Worm (Caenorhabditis elegans): ENCODE results near the gene bath-2.

bath-2 gene

DNA sequence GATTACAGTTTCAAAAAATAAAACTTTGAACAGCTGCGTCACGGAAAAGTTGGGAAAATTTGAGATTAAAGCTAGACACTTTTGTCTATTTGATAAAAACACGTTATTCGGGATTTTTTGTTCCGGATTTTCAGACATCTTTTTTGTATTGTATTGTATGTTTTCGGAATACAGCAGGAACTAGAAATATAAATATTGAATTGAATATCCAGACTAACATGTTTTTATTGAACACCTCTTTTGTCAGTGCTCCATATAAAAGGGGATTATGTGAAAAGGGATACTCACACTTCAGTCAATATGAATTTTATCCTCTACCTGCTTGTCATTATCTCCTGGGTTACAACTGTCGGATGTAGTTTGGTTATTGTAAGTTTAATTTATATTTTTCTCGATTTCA, 28.7 kb downstream of the bath-2 start, which contains the start of gene C16C4.1:
C16C4.1 (plus strand) TSS at position 301 of the 400 bp plus-strand sequence.
- no peak for TF ChIP-seq zag-1 (tag; optimal IDR thresholded peaks at IDR 0.05)
- TF ChIP-seq nhr-77 (tag; optimal IDR thresholded peaks at IDR 0.05), result no peak
- no peak for TF ChIP-seq Y105C5A.15 (GFP tag; IDR thresholded peaks at IDR 0.05)
- TF ChIP-seq sdz-12 (GFP tag; optimal IDR thresholded peaks at IDR 0.05), result no peak
- TF ChIP-seq D1046.2 (GFP tag; IDR thresholded peaks at IDR 0.05), result no peak
- TF ChIP-seq lin-38 (GFP tag; IDR thresholded peaks at IDR 0.05), result no peak
- no peak for TF ChIP-seq daf-8 (GFP tag; IDR thresholded peaks at IDR 0.05)
- no peak for TF ChIP-seq lin-39 (tag; optimal IDR thresholded peaks at IDR 0.05)
- no peak for TF ChIP-seq nhr-6 (tag; optimal IDR thresholded peaks at IDR 0.05)
- no peak for TF ChIP-seq zfp-2 (tag; optimal IDR thresholded peaks at IDR 0.05)
- TF ChIP-seq aha-1 (tag), result no peak

DNA sequence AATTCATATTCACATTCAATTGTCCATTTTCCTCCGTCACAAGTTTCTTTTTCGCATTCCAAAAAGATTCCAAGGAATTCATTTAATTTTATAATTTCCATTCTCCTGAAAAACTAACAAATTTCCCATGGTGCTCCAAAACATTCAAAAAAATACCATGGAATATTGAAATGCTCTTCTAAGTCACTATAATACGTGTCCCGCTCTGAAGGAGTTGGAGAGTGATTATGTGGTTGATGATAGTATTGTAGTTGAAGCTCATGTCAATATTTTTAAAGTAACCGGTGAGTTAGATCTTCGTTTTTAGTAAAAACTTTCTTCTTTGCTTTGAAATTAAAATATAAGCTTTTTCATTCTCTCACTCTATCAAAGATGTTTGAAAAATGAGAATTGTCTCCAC, 31.9 kb downstream of the bath-2 start, which contains the start of gene math-9:
math-9 (minus strand) TSS at position 101 of the 400 bp plus-strand sequence.
- TF ChIP-seq Y105C5A.15 (GFP tag; IDR thresholded peaks at IDR 0.05) (no peak), ceh-62 (tag; optimal IDR thresholded peaks at IDR 0.05) (no peak), ces-1 (GFP tag; optimal IDR thresholded peaks at IDR 0.05) (no peak), lir-3 (tag; optimal IDR thresholded peaks at IDR 0.05) (no peak), saeg-2 (GFP tag; IDR thresholded peaks at IDR 0.05) (no peak), snpc-1.2 (GFP tag; IDR thresholded peaks at IDR 0.05) (no peak), gei-8 (GFP tag; optimal IDR thresholded peaks at IDR 0.05) (no peak), ztf-11 (tag; optimal IDR thresholded peaks at IDR 0.05) (no peak), aly-2 (tag; optimal IDR thresholded peaks at IDR 0.05) (no peak), hif-1 (tag; optimal IDR thresholded peaks at IDR 0.05) (no peak), dmd-9 (GFP tag; IDR thresholded peaks at IDR 0.05) (no peak), F10B5.3 (tag; optimal IDR thresholded peaks at IDR 0.05) (no peak), spr-1 (tag; optimal IDR thresholded peaks at IDR 0.05) (no peak), Y48G9A.11 (GFP tag; IDR thresholded peaks at IDR 0.05) (no peak), unc-62 (GFP tag; optimal IDR thresholded peaks at IDR 0.05 in 1 of 2) (no peak), unc-62 (tag; optimal IDR thresholded peaks at IDR 0.05) (no peak)

DNA sequence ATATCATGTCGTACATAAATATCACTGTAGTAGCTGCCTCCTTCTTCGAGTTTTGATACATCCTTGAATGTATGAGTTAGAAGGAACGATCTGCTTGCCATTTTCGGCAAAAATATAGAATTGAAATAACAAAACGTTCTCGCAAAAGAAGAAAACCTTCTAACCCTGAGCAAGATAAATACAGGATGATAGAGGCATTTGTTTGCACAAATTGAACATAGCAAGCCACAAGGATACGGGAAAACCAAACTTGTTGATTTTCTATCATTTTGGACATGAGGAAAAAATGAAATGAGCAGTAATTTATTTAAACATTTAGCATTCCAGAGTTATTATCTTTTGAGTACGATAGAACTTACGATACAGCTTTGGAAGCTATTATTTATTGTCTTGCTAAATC, 33.5 kb downstream of the bath-2 start, which contains the start of gene math-8:
math-8 (minus strand) TSS at position 101 of the 400 bp plus-strand sequence.
- TF ChIP-seq Y75B8A.6 (GFP tag; IDR thresholded peaks at IDR 0.05) (no peak), dpl-1 (GFP tag; optimal IDR thresholded peaks at IDR 0.05) (no peak), sdz-12 (GFP tag; optimal IDR thresholded peaks at IDR 0.05) (no peak), madf-9 (GFP tag; conservative IDR thresholded peaks at IDR 0.05) (no peak), aha-1 (tag) (no peak), nhr-102 (tag; optimal IDR thresholded peaks at IDR 0.05) (no peak), ceh-32 (tag; optimal IDR thresholded peaks at IDR 0.05; ENCODE audit: poor library complexity) (no peak)

DNA sequence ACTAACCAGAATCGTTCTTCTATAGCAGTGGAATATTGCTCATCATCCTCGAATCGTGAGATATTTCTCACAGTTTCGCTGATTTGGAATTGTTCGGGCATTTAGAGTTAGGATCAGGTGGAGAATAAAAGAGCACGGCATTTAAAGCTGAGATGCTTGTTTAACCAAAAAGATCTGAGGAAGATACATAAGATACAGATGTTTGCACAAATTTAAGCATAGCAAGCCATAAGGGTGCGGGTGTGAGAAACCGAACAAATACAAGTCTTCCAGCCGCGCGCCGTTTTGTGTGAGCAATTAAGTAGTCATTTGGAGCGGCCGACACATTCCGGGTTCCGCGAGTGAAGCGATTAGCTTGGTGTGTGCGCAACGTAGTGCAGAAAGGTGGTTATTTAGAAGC, 36.2 kb downstream of the bath-2 start, which contains the start of gene math-7:
math-7 (minus strand) TSS at position 101 of the 400 bp plus-strand sequence.
- TF ChIP-seq T20F7.1 (GFP tag; optimal IDR thresholded peaks at IDR 0.05) (no peak), daf-19 (GFP tag; conservative IDR thresholded peaks at IDR 0.05) (no peak), lin-13 (GFP tag; optimal IDR thresholded peaks at IDR 0.05) (no peak), lin-38 (GFP tag; IDR thresholded peaks at IDR 0.05) (no peak), lin-29 (GFP tag; IDR thresholded peaks at IDR 0.05) (no peak), dmd-9 (GFP tag; IDR thresholded peaks at IDR 0.05) (no peak), lsy-2 (tag; optimal IDR thresholded peaks at IDR 0.05) (no peak), pqm-1 (tag; optimal IDR thresholded peaks at IDR 0.05) (no peak), ceh-62 (tag; optimal IDR thresholded peaks at IDR 0.05) (no peak), nhr-6 (tag; optimal IDR thresholded peaks at IDR 0.05) (no peak), ama-1 (optimal IDR thresholded peaks at IDR 0.05) (no peak), lin-1 (GFP tag; IDR thresholded peaks at IDR 0.05) (no peak), ceh-32 (tag; optimal IDR thresholded peaks at IDR 0.05; ENCODE audit: poor library complexity) (no peak), mxl-2 (GFP tag; conservative IDR thresholded peaks at IDR 0.05) (no peak), lim-7 (GFP tag; IDR thresholded peaks at IDR 0.05) (no peak), lin-39 (tag; optimal IDR thresholded peaks at IDR 0.05) (no peak), duxl-1 (tag; optimal IDR thresholded peaks at IDR 0.05; ENCODE audit: poor library complexity) (no peak)

Measured in whole organism, L4 larva.